Worm (Caenorhabditis elegans): Measurements from ENCODE around the gene spe-10.

ce11 chrV:10352928-10353427, 31.1 kb upstream of the spe-10 start, which contains the start of gene nol-56:
- TF ChIP-seq nhr-28 (tag; optimal IDR thresholded peaks at IDR 0.05) (no peak), mep-1 (tag; optimal IDR thresholded peaks at IDR 0.05) (peak; percentile 64), unc-39 (tag; optimal IDR thresholded peaks at IDR 0.05) (no peak), nhr-76 (tag; optimal IDR thresholded peaks at IDR 0.05) (no peak), ztf-11 (tag; optimal IDR thresholded peaks at IDR 0.05) (no peak), pha-4 (tag; optimal IDR thresholded peaks at IDR 0.05) (peak; percentile 49), ces-1 (GFP tag; optimal IDR thresholded peaks at IDR 0.05) (peak; percentile 77), elt-1 (tag; optimal IDR thresholded peaks at IDR 0.05; ENCODE audit: borderline replicate concordance, insufficient read depth) (no peak), unc-62 (GFP tag; optimal IDR thresholded peaks at IDR 0.05) (no peak), nhr-12 (tag; optimal IDR thresholded peaks at IDR 0.05) (no peak), nhr-237 (tag; optimal IDR thresholded peaks at IDR 0.05) (peak; percentile 45), elt-3 (tag; optimal IDR thresholded peaks at IDR 0.05) (no peak), zip-8 (tag; optimal IDR thresholded peaks at IDR 0.05) (no peak)
